Worm (Caenorhabditis elegans) whole organism, mixed stage, embryonic: Measurements from ENCODE around the gene tlp-1.

Experiments
- M03D4.4 ChIP-seq: sonication (generic microtip); optimal IDR thresholded peaks from 2 replicates; lab custom pipeline; 2017; ENCODE audit warnings: mild to moderate bottlenecking, missing genetic modification characterization, missing compliant biosample characterization
- blmp-1 ChIP-seq: fragments of 150-350 bp; optimal IDR thresholded peaks from 2 replicates; lab custom pipeline; 2014; ENCODE audit warnings: missing biosample characterization, missing genetic modification characterization
- ceh-43 ChIP-seq: fragments of 200-800 bp; sonication (Bioruptor generic); optimal IDR thresholded peaks from 2 replicates; lab custom pipeline; 2018; ENCODE audit warnings: mild to moderate bottlenecking, missing genetic modification characterization, moderate library complexity, missing compliant biosample characterization
- ces-1 ChIP-seq: fragments of 150-350 bp; optimal IDR thresholded peaks from 2 replicates; lab custom pipeline; 2014; ENCODE audit warnings: missing biosample characterization, missing genetic modification reagents, missing genetic modification characterization
- cnd-1 ChIP-seq: fragments of 200-800 bp; sonication (Bioruptor generic); optimal IDR thresholded peaks from 2 replicates; lab custom pipeline; 2018; ENCODE audit warnings: mild to moderate bottlenecking, missing genetic modification characterization, missing compliant biosample characterization
- drap-1 ChIP-seq: fragments of 200-800 bp; sonication (Bioruptor generic); optimal IDR thresholded peaks from 3 replicates; lab custom pipeline; 2018; ENCODE audit warnings: mild to moderate bottlenecking, missing genetic modification characterization, missing compliant biosample characterization
- elt-1 ChIP-seq: sonication (generic microtip); optimal IDR thresholded peaks from 2 replicates; lab custom pipeline; 2017; ENCODE audit warnings: missing genetic modification characterization, mild to moderate bottlenecking, missing compliant biosample characterization, antibody characterized with exemption, moderate library complexity, borderline replicate concordance; ENCODE audit not compliant: insufficient read depth
- elt-3 ChIP-seq: fragments of 150-350 bp; optimal IDR thresholded peaks from 2 replicates; lab custom pipeline; 2014; ENCODE audit warnings: missing biosample characterization, missing genetic modification characterization
- flh-1 ChIP-seq: fragments of 200-800 bp; sonication (Bioruptor generic); optimal IDR thresholded peaks from 2 replicates; lab custom pipeline; 2018; ENCODE audit warnings: mild to moderate bottlenecking, missing genetic modification characterization, moderate library complexity, missing compliant biosample characterization
- ham-2 ChIP-seq: fragments of 200-800 bp; sonication (Bioruptor generic); optimal IDR thresholded peaks from 2 replicates; lab custom pipeline; 2018; ENCODE audit warnings: mild to moderate bottlenecking, missing genetic modification characterization, missing compliant biosample characterization
- hlh-1 ChIP-seq: fragments of 150-350 bp; optimal IDR thresholded peaks from 2 replicates; lab custom pipeline; 2014; ENCODE audit warnings: missing biosample characterization, missing genetic modification reagents, missing genetic modification characterization
- lin-13 ChIP-seq: fragments of 150-350 bp; optimal IDR thresholded peaks from 2 replicates; lab custom pipeline; 2014; ENCODE audit warnings: missing biosample characterization, missing genetic modification characterization
- lsy-2 ChIP-seq: fragments of 150-350 bp; optimal IDR thresholded peaks from 2 replicates; lab custom pipeline; 2014; ENCODE audit warnings: missing biosample characterization, missing genetic modification characterization
- mab-5 ChIP-seq: fragments of 150-350 bp; optimal IDR thresholded peaks from 2 replicates; lab custom pipeline; 2014; ENCODE audit warnings: missing biosample characterization, missing genetic modification characterization
- mep-1 ChIP-seq: fragments of 150-350 bp; optimal IDR thresholded peaks from 2 replicates; lab custom pipeline; 2017; ENCODE audit warnings: missing biosample characterization, missing genetic modification reagents, missing genetic modification characterization, inconsistent platforms
- mls-2 ChIP-seq: sonication (generic microtip); optimal IDR thresholded peaks from 2 replicates; lab custom pipeline; 2016; ENCODE audit warnings: mild to moderate bottlenecking, missing genetic modification characterization, moderate library complexity, missing compliant biosample characterization
- nhr-12 ChIP-seq: fragments of 150-350 bp; optimal IDR thresholded peaks from 2 replicates; lab custom pipeline; 2014; ENCODE audit warnings: missing biosample characterization, missing genetic modification characterization
- nhr-2 ChIP-seq: fragments of 150-350 bp; optimal IDR thresholded peaks from 2 replicates; lab custom pipeline; 2014; ENCODE audit warnings: missing biosample characterization, missing genetic modification characterization
- nhr-28 ChIP-seq: fragments of 150-350 bp; optimal IDR thresholded peaks from 2 replicates; lab custom pipeline; 2014; ENCODE audit warnings: missing biosample characterization, missing genetic modification characterization
- nhr-76 ChIP-seq: sonication (generic microtip); optimal IDR thresholded peaks from 2 replicates; lab custom pipeline; 2017; ENCODE audit warnings: missing biosample characterization, missing genetic modification characterization
- pha-4 ChIP-seq: fragments of 150-350 bp; optimal IDR thresholded peaks from 2 replicates; lab custom pipeline; 2018; ENCODE audit warnings: missing biosample characterization, missing genetic modification reagents, missing genetic modification characterization
- sem-2 ChIP-seq: fragments of 200-800 bp; sonication (Bioruptor generic); optimal IDR thresholded peaks from 2 replicates; lab custom pipeline; 2018; ENCODE audit warnings: mild to moderate bottlenecking, missing genetic modification characterization, missing compliant biosample characterization
- snpc-4 ChIP-seq: fragments of 150-350 bp; optimal IDR thresholded peaks from 2 replicates; lab custom pipeline; 2014; ENCODE audit warnings: missing biosample characterization, missing genetic modification characterization
- sptf-1 ChIP-seq: sonication (generic microtip); optimal IDR thresholded peaks from 2 replicates; lab custom pipeline; 2017; ENCODE audit warnings: mild to moderate bottlenecking, missing genetic modification characterization, moderate library complexity, missing compliant biosample characterization
- tbx-8 ChIP-seq: fragments of 200-800 bp; sonication (Bioruptor generic); optimal IDR thresholded peaks from 2 replicates; lab custom pipeline; 2018; ENCODE audit warnings: mild to moderate bottlenecking, missing genetic modification characterization, moderate library complexity, missing compliant biosample characterization
- unc-120 ChIP-seq: sonication (generic microtip); optimal IDR thresholded peaks from 2 replicates; lab custom pipeline; 2017; ENCODE audit warnings: missing genetic modification characterization, missing compliant biosample characterization; ENCODE audit not compliant: poor library complexity, severe bottlenecking
- unc-39 ChIP-seq: fragments of 150-350 bp; optimal IDR thresholded peaks from 2 replicates; lab custom pipeline; 2014; ENCODE audit warnings: missing biosample characterization, missing genetic modification characterization
- unc-62 ChIP-seq: fragments of 150-350 bp; optimal IDR thresholded peaks from 2 replicates; lab custom pipeline; 2014; ENCODE audit warnings: missing biosample characterization, missing genetic modification reagents, missing genetic modification characterization
- zip-8 ChIP-seq: fragments of 150-350 bp; optimal IDR thresholded peaks from 2 replicates; lab custom pipeline; 2014; ENCODE audit warnings: missing biosample characterization, missing genetic modification characterization
- ztf-11 ChIP-seq: fragments of 150-350 bp; optimal IDR thresholded peaks from 2 replicates; lab custom pipeline; 2014; ENCODE audit warnings: missing biosample characterization, missing genetic modification characterization

The tlp-1 gene

ce11 chrIV:13692522-13692921 lies 11.4 kb downstream of the tlp-1 start:
- TF ChIP-seq nhr-2: no peak
- no peak for TF ChIP-seq unc-120 (tag; lab: Kevin White, UChicago)
- TF ChIP-seq cnd-1: no peak
- no peak for TF ChIP-seq ztf-11
- TF ChIP-seq lsy-2: no peak
- TF ChIP-seq ceh-43: no peak
- no peak for TF ChIP-seq pha-4 (tag; lab: Kevin White, UChicago)
- no peak for TF ChIP-seq elt-1 (tag; lab: Kevin White, UChicago)
- no peak for TF ChIP-seq sptf-1 (tag; lab: Kevin White, UChicago)
- no peak for TF ChIP-seq sem-2
- no peak for TF ChIP-seq zip-8 (tag; lab: Kevin White, UChicago)
- TF ChIP-seq mab-5 (tag; lab: Kevin White, UChicago): no peak
- no peak for TF ChIP-seq nhr-12 (tag; lab: Kevin White, UChicago)
- no peak for TF ChIP-seq blmp-1 (tag; lab: Kevin White, UChicago)
- no peak for TF ChIP-seq snpc-4
- TF ChIP-seq unc-39 (tag; lab: Kevin White, UChicago): no peak
- TF ChIP-seq M03D4.4 (tag; lab: Kevin White, UChicago): no peak
- no peak for TF ChIP-seq nhr-76 (tag; lab: Kevin White, UChicago)
- no peak for TF ChIP-seq mep-1 (tag; lab: Kevin White, UChicago)

- TF ChIP-seq nhr-76 (tag; lab: Kevin White, UChicago): no peak
- TF ChIP-seq unc-62: peak; percentile 87
Measured at ce11 chrIV:13689302-13689880, 14.5 kb downstream of the tlp-1 start, which contains the start of gene T23G4.2. TSS of gene T23G4.2 (minus strand) at chrIV:13689556.

DNA sequence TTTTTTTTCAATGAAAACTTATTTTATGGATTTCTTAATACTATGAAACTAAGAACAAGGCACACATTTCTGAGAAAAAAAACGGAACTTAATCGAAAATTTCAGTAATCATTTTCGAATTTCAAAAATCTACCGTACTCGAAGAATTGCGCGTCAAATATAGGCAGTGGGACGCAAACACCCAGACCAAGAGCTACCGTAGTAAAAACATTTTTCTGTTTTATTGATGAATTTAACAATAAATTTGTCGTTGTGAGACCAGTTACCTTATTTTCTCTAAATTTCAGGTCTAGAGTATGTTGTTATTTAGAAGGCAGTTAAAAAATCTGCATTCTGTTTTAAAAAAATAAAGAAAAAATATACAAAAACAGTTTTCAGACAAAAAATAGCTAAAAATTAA lies 16.3 kb downstream of the tlp-1 start:
- TF ChIP-seq nhr-28 (tag; lab: Kevin White, UChicago): no peak

DNA sequence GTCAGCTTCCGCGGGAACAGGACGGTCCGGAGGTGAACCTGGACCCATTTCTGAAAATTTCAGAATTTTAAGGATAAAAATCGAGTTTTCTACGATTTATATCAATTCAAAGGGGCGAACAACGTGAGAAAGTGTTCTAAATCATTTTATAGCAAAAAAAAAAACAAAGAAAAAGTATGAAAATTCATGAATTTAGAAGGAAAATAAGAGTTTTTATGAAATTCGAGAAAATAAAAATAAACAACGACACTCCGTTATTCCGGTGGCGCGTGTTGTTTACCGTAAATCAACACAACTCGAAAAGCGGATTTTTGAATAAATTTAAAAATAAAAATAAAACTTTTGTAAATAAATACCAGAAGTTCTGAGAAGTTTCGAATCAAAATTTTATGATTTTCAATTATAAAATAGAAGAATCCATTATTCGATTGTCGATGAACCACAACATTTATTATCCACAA lies 16.9 kb downstream of the tlp-1 start, which contains the start of gene nyn-1:
nyn-1 (minus strand) TSS at position 51 of the 461 bp plus-strand sequence.
- TF ChIP-seq lin-13 (no peak), drap-1 (GFP tag; lab: Kevin White, UChicago) (no peak), ham-2 (no peak), hlh-1 (no peak)

DNA sequence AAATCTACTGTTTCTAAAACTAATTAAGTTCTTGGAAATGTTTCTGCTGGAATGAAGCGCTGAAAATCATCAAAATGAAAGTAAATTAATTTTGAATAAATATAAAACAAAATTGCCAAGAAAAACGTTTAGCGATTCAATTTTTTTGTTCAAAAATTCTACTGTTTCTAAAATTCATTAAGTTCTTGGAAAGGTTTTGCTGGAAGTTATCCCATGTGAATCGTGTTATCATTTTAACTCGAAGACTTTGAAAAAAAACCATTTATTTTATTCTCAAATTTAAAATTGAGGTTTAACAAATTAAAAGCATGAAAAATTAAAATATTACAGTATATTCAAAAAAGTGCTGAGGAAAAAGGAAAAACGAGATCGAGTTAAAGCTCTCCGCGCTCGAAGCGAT lies 19.1 kb downstream of the tlp-1 start:
- no peak for TF ChIP-seq nhr-12 (tag; lab: Kevin White, UChicago)
- TF ChIP-seq sptf-1 (tag; lab: Kevin White, UChicago): no peak
- no peak for TF ChIP-seq unc-62
- TF ChIP-seq ham-2: no peak
- no peak for TF ChIP-seq unc-39 (tag; lab: Kevin White, UChicago)
- TF ChIP-seq, all 35 proteins: peak for 0

- TF ChIP-seq elt-3 (peak; percentile 78), ceh-43 (no peak), unc-62 (peak; percentile 94), M03D4.4 (tag; lab: Kevin White, UChicago) (no peak), flh-1 (GFP tag; lab: Kevin White, UChicago) (no peak), cnd-1 (no peak), mep-1 (tag; lab: Kevin White, UChicago) (no peak), mab-5 (tag; lab: Kevin White, UChicago) (peak; percentile 57), ces-1 (no peak)
Measured at ce11 chrIV:13682733-13683132, 21.1 kb downstream of the tlp-1 start.

ce11 chrIV:13679495-13679894 lies 24.4 kb downstream of the tlp-1 start:
- TF ChIP-seq elt-1 (tag; lab: Kevin White, UChicago) (no peak), tbx-8 (no peak), ceh-43 (no peak), unc-39 (tag; lab: Kevin White, UChicago) (no peak), mls-2 (no peak), drap-1 (GFP tag; lab: Kevin White, UChicago) (no peak)
